Fruit fly (Drosophila melanogaster) whole organism, adult: ENCODE results near the gene Tsp68C.

Experiments used
- CG11617 ChIP-seq: fragments of 200-800 bp; sonication (Bioruptor generic); optimal IDR thresholded peaks from 2 replicates; lab custom pipeline; 2017; ENCODE audit warnings: mild to moderate bottlenecking, missing biosample characterization, missing genetic modification reagents, missing genetic modification characterization
- CG12768 ChIP-seq: fragments of 200-800 bp; sonication (Bioruptor generic); optimal IDR thresholded peaks from 2 replicates; lab custom pipeline; 2017; ENCODE audit warnings: missing biosample characterization, missing genetic modification characterization, mild to moderate bottlenecking, moderate library complexity, missing genetic modification reagents
- CG14711 ChIP-seq: fragments of 200-800 bp; sonication (Bioruptor generic); optimal IDR thresholded peaks from 2 replicates; lab custom pipeline; 2018; ENCODE audit warnings: missing biosample characterization, mild to moderate bottlenecking, missing genetic modification characterization, moderate library complexity
- CG1620 ChIP-seq: fragments of 200-800 bp; sonication (Bioruptor generic); optimal IDR thresholded peaks from 2 replicates; lab custom pipeline; 2016; ENCODE audit warnings: missing biosample characterization, missing genetic modification characterization
- CG33017 ChIP-seq: fragments of 200-800 bp; sonication (Bioruptor generic); optimal IDR thresholded peaks from 2 replicates; lab custom pipeline; 2018; ENCODE audit warnings: missing biosample characterization, mild to moderate bottlenecking, missing genetic modification characterization, moderate library complexity
- CG5204 ChIP-seq: fragments of 200-800 bp; sonication (Bioruptor generic); optimal IDR thresholded peaks from 2 replicates; lab custom pipeline; 2016; ENCODE audit warnings: missing biosample characterization, missing genetic modification characterization
- CG7045 ChIP-seq: fragments of 200-800 bp; sonication (Bioruptor generic); optimal IDR thresholded peaks from 2 replicates; lab custom pipeline; 2017; ENCODE audit warnings: missing biosample characterization, mild to moderate bottlenecking, missing genetic modification characterization
- CG7101 ChIP-seq: fragments of 200-800 bp; sonication (Bioruptor generic); optimal IDR thresholded peaks from 2 replicates; lab custom pipeline; 2018; ENCODE audit warnings: missing biosample characterization, mild to moderate bottlenecking, missing genetic modification characterization, moderate library complexity
- Clk ChIP-seq: fragments of 200-800 bp; sonication (Bioruptor generic); optimal IDR thresholded peaks from 2 replicates; lab custom pipeline; 2017; ENCODE audit warnings: missing biosample characterization, missing genetic modification characterization
- Crg-1 ChIP-seq: fragments of 200-800 bp; sonication (Bioruptor generic); optimal IDR thresholded peaks from 2 replicates; lab custom pipeline; 2016; ENCODE audit warnings: missing biosample characterization, missing genetic modification characterization
- Hr96 ChIP-seq: fragments of 200-800 bp; sonication (Bioruptor generic); optimal IDR thresholded peaks from 2 replicates; lab custom pipeline; 2016; ENCODE audit warnings: missing biosample characterization, missing genetic modification characterization
- Mnt ChIP-seq: fragments of 200-800 bp; sonication (Bioruptor generic); optimal IDR thresholded peaks from 2 replicates; lab custom pipeline; 2016; ENCODE audit warnings: missing biosample characterization, mild to moderate bottlenecking, missing genetic modification characterization
- bab1 ChIP-seq: fragments of 200-800 bp; sonication (Bioruptor generic); optimal IDR thresholded peaks from 3 replicates; lab custom pipeline; 2019; ENCODE audit warnings: missing biosample characterization, mild to moderate bottlenecking, missing genetic modification characterization, moderate library complexity
- cic ChIP-seq: fragments of 200-800 bp; sonication (Bioruptor generic); optimal IDR thresholded peaks from 2 replicates; lab custom pipeline; 2017; ENCODE audit warnings: missing biosample characterization, mild to moderate bottlenecking, missing genetic modification characterization, moderate library complexity
- cnc ChIP-seq, 2 experiments: fragments of >200 bp; optimal IDR thresholded peaks; 2 replicates each; lab custom pipeline; 2017
- kay ChIP-seq: fragments of 200-800 bp; sonication (Bioruptor generic); peaks from one replicate; lab custom pipeline; 2016; ENCODE audit warnings: missing biosample characterization, missing genetic modification characterization, borderline replicate concordance
- ovo ChIP-seq: fragments of 200-800 bp; sonication (Bioruptor generic); optimal IDR thresholded peaks from 2 replicates; lab custom pipeline; 2016; ENCODE audit warnings: missing biosample characterization, missing genetic modification characterization
- pad ChIP-seq: fragments of 200-800 bp; sonication (Bioruptor generic); optimal IDR thresholded peaks from 3 replicates; lab custom pipeline; 2017; ENCODE audit warnings: missing biosample characterization, missing genetic modification characterization, mild to moderate bottlenecking, moderate library complexity, missing genetic modification reagents
- tj ChIP-seq: fragments of 200-800 bp; sonication (Bioruptor generic); optimal IDR thresholded peaks from 3 replicates; lab custom pipeline; 2017; ENCODE audit warnings: missing biosample characterization, mild to moderate bottlenecking, missing genetic modification characterization, moderate library complexity
- toe ChIP-seq: fragments of 200-800 bp; sonication (Bioruptor generic); optimal IDR thresholded peaks from 2 replicates; lab custom pipeline; 2016; ENCODE audit warnings: missing biosample characterization, missing genetic modification characterization

Tsp68C gene

dm6 chr3L:13843356-13843755, at the start of gene Tsp68C:
TSS of gene Tsp68C (plus strand) at chr3L:13843656.
- TF ChIP-seq ovo (GFP tag; lab: Kevin White, UChicago) (no peak), CG7045 (GFP tag; lab: Kevin White, UChicago) (no peak), Hr96 (no peak), bab1 (GFP tag; lab: Kevin White, UChicago) (no peak), Crg-1 (GFP tag; lab: Kevin White, UChicago) (no peak), CG12768 (GFP tag; lab: Kevin White, UChicago) (no peak), cic (no peak), Mnt (GFP tag; lab: Kevin White, UChicago) (no peak), CG5204 (GFP tag; lab: Kevin White, UChicago) (no peak), toe (GFP tag; lab: Kevin White, UChicago) (no peak), kay (no peak), CG7101 (tag; lab: Kevin White, UChicago) (no peak)

- TF ChIP-seq CG5204 (GFP tag; lab: Kevin White, UChicago) (no peak), toe (GFP tag; lab: Kevin White, UChicago) (no peak), cic (no peak), CG12768 (GFP tag; lab: Kevin White, UChicago) (no peak), Clk (GFP tag; lab: Kevin White, UChicago) (no peak), pad (GFP tag; lab: Kevin White, UChicago) (no peak), CG1620 (GFP tag; lab: Kevin White, UChicago) (no peak), cnc (optimal IDR thresholded peaks at IDR 0.05; lab: Kevin White, UChicago) (no peak), CG7101 (tag; lab: Kevin White, UChicago) (no peak), ovo (GFP tag; lab: Kevin White, UChicago) (no peak), CG7045 (GFP tag; lab: Kevin White, UChicago) (no peak), Hr96 (no peak), Mnt (GFP tag; lab: Kevin White, UChicago) (no peak), CG33017 (no peak), CG11617 (no peak)
These were observed 40.2 kb upstream of the Tsp68C start, which contains the start of gene bru3 for dm6 chr3L:13803258-13803657. TSS of gene bru3 (minus strand) at chr3L:13803400.

- no peak for TF ChIP-seq CG33017
- TF ChIP-seq pad (GFP tag; lab: Kevin White, UChicago), result no peak
- TF ChIP-seq CG7101 (tag; lab: Kevin White, UChicago), result no peak
- TF ChIP-seq CG1620 (GFP tag; lab: Kevin White, UChicago), result no peak
- no peak for TF ChIP-seq toe (GFP tag; lab: Kevin White, UChicago)
- TF ChIP-seq CG14711 (tag; lab: Kevin White, UChicago), result no peak
- TF ChIP-seq CG5204 (GFP tag; lab: Kevin White, UChicago), result no peak
- TF ChIP-seq Clk (GFP tag; lab: Kevin White, UChicago), result no peak
These were observed 6.0 kb upstream of the Tsp68C start, which contains the start of gene CG43184 for dm6 chr3L:13837456-13837855. TSS of gene CG43184 (plus strand) at chr3L:13837756.

dm6 chr3L:13840731-13841130, 2.7 kb upstream of the Tsp68C start:
- no peak for TF ChIP-seq bab1 (GFP tag; lab: Kevin White, UChicago)

- no peak for TF ChIP-seq CG33017
These were observed 1.3 kb upstream of the Tsp68C start, which contains the start of gene CG8757 for dm6 chr3L:13842140-13842539. TSS of gene CG8757 (minus strand) at chr3L:13842240.

- TF ChIP-seq kay (no peak), CG5204 (GFP tag; lab: Kevin White, UChicago) (no peak), Clk (GFP tag; lab: Kevin White, UChicago) (no peak), cic (no peak), Hr96 (no peak), CG7045 (GFP tag; lab: Kevin White, UChicago) (no peak), pad (GFP tag; lab: Kevin White, UChicago) (no peak), CG33017 (no peak), CG12768 (GFP tag; lab: Kevin White, UChicago) (no peak)
These were observed 539 bp upstream of the Tsp68C start, which contains the start of gene CG8750 for dm6 chr3L:13842917-13843316. TSS of gene CG8750 (minus strand) at chr3L:13843017.

dm6 chr3L:13845292-13845691, 1.8 kb downstream of the Tsp68C start:
- no peak for TF ChIP-seq Clk (GFP tag; lab: Kevin White, UChicago)
- TF ChIP-seq CG1620 (GFP tag; lab: Kevin White, UChicago), result no peak
- no peak for TF ChIP-seq kay
- TF ChIP-seq CG7045 (GFP tag; lab: Kevin White, UChicago), result no peak
- TF ChIP-seq ovo (GFP tag; lab: Kevin White, UChicago), result no peak
- TF ChIP-seq CG7101 (tag; lab: Kevin White, UChicago), result no peak
- no peak for TF ChIP-seq Crg-1 (GFP tag; lab: Kevin White, UChicago)
- no peak for TF ChIP-seq cnc (optimal IDR thresholded peaks at IDR 0.05; lab: Kevin White, UChicago)
- no peak for TF ChIP-seq CG14711 (tag; lab: Kevin White, UChicago)
- no peak for TF ChIP-seq CG12768 (GFP tag; lab: Kevin White, UChicago)
- no peak for TF ChIP-seq tj

- TF ChIP-seq toe (GFP tag; lab: Kevin White, UChicago) (no peak), CG1620 (GFP tag; lab: Kevin White, UChicago) (no peak), pad (GFP tag; lab: Kevin White, UChicago) (no peak), CG7101 (tag; lab: Kevin White, UChicago) (no peak), Hr96 (no peak), tj (no peak), CG7045 (GFP tag; lab: Kevin White, UChicago) (no peak), CG5204 (GFP tag; lab: Kevin White, UChicago) (no peak), bab1 (GFP tag; lab: Kevin White, UChicago) (no peak), Clk (GFP tag; lab: Kevin White, UChicago) (no peak), ovo (GFP tag; lab: Kevin White, UChicago) (no peak), kay (no peak), cnc (optimal IDR thresholded peaks at IDR 0.05; lab: Kevin White, UChicago) (no peak), CG12768 (GFP tag; lab: Kevin White, UChicago) (no peak), Mnt (GFP tag; lab: Kevin White, UChicago) (no peak), cic (no peak), CG11617 (no peak), CG14711 (tag; lab: Kevin White, UChicago) (no peak), Crg-1 (GFP tag; lab: Kevin White, UChicago) (no peak)
These were observed 2.3 kb downstream of the Tsp68C start, which contains the start of gene Hml for dm6 chr3L:13845754-13846153. TSS of gene Hml (plus strand) at chr3L:13846054.
